Worm (Caenorhabditis elegans): ENCODE measurements around the gene sfxn-5.

DNA sequence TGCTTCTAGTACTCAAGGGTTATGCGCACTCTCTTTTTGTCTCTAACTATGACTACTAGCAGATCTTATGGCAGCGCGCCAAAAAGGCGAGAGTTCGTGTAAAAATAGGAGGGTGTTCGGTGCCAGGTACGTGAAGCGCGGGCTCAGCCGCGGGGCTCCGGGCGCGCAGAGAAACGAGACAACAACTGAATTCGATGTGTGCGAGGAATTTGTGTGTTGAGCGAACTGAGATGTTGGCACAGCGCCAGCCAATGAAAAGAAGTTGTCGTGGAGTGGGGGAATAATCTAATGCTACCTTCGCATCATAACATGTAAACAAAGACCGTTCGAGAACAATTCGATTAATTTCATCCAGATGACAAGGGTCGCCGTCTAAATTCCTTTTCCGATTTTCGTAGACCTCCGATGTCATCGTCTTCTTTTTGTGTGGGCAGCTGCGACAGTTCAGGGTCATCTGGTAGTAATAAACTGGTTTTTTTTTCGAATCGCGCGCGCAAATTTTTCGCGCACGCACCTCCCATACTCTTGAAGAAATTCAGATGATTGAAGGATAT is 26.6 kb upstream of the sfxn-5 start:
- TF ChIP-seq ceh-36 (tag; optimal IDR thresholded peaks at IDR 0.05) (no peak), flt-1 (GFP tag; IDR thresholded peaks at IDR 0.05) (no peak), ceh-13 (GFP tag; optimal IDR thresholded peaks at IDR 0.05) (no peak)

Data from whole organism, early embryonic.